Worm (Caenorhabditis elegans) whole organism, midembryonic: ENCODE results near the gene srh-295.

Experiments
- flt-1 ChIP-seq: fragments of 200-800 bp; sonication (Bioruptor generic); IDR thresholded peaks from 2 replicates; pipeline ENCODE4 v1.3.6; 2022; ENCODE audit warnings: missing genetic modification characterization, missing compliant biosample characterization
- med-1 ChIP-seq: sonication (generic microtip); optimal IDR thresholded peaks from 2 replicates; lab custom pipeline; 2017; ENCODE audit warnings: missing genetic modification characterization, mild to moderate bottlenecking, missing compliant biosample characterization, antibody characterized with exemption, missing genetic modification reagents; ENCODE audit not compliant: insufficient read depth
- ztf-23 ChIP-seq: fragments of 200-800 bp; sonication (Bioruptor generic); IDR thresholded peaks from 2 replicates; pipeline ENCODE4 v1.3.6; 2022; ENCODE audit warnings: missing genetic modification reagents, missing genetic modification characterization, missing compliant biosample characterization
- ztf-29 ChIP-seq: fragments of 200-800 bp; sonication (Bioruptor generic); IDR thresholded peaks from 2 replicates; pipeline ENCODE4 v1.3.6; 2022; ENCODE audit warnings: missing genetic modification reagents, missing genetic modification characterization, missing compliant biosample characterization

ce11 chrV:15305502-15305901 is 24.9 kb upstream of the srh-295 start, which contains the start of gene T26H8.5:
- TF ChIP-seq med-1 (no peak), ztf-29 (GFP tag; lab: Robert Waterston, UW) (no peak), ztf-23 (GFP tag; lab: Robert Waterston, UW) (no peak), flt-1 (no peak)
